Worm (Caenorhabditis elegans) whole organism, dauer: Measurements from ENCODE around the gene C40A11.2.

Experiments used
- unc-62 ChIP-seq: sonication (generic microtip); optimal IDR thresholded peaks from 2 replicates; lab custom pipeline; 2017; ENCODE audit warnings: missing biosample characterization, missing genetic modification reagents, missing genetic modification characterization

C40A11.2 gene

DNA sequence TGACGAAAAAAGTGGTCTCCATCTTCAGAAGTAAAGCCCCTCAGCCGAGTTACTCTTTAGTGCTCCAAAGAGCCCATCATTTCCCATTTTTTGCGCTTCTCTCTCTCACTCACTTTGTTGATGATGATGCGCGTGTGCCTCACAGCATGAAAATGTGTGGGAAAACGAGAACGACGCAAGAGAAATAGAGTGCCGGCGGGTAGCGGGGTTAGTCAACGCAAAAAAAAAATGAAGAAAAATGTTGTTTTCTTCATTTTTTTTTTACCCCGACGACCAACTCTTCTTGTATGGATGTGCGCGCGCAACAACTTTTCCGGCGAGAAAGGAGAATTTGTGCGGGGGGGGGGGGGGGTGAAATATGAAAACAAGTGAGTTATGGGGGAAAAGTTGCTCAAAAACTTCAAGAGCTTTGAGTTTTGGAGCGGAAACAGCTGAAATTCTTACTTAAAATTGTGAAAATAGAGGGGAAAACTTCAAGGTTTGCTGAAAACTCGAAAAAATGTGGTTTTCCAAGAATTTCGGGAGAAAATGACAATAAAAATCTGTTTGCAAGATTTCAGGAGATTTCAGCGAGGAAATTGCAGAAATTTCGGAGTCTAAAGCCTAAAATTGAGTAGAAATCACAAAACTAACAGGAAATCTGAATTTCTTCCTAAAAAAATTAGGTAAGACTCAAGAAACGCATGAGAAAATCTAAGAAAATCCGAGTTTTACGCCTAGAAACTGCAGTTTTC, 51.0 kb downstream of the C40A11.2 start, which contains the start of gene C33C12.1:
Gene C33C12.1, plus strand, starts transcription at position 684 of the 734 bp plus-strand sequence.
- no peak for TF ChIP-seq unc-62 (GFP tag; lab: Kevin White, UChicago)
